Fruit fly (Drosophila melanogaster) whole organism, prepupa: Measurements from ENCODE around the gene CanA-14F.

Experiments used
- CG9139 ChIP-seq: fragments of 200-800 bp; sonication (Bioruptor generic); optimal IDR thresholded peaks from 3 replicates; lab custom pipeline; 2017; ENCODE audit warnings: missing biosample characterization, mild to moderate bottlenecking, missing genetic modification characterization
- Eip78C ChIP-seq: fragments of 200-800 bp; sonication (Bioruptor generic); peaks from one replicate; lab custom pipeline; 2016; ENCODE audit warnings: missing biosample characterization, missing genetic modification characterization
- Ets21C ChIP-seq: fragments of 200-800 bp; sonication (Bioruptor generic); optimal IDR thresholded peaks from 3 replicates; lab custom pipeline; 2016; ENCODE audit warnings: missing biosample characterization, missing genetic modification characterization
- Hr39 ChIP-seq: fragments of 200-800 bp; sonication (Bioruptor generic); optimal IDR thresholded peaks from 2 replicates; lab custom pipeline; 2016; ENCODE audit warnings: missing biosample characterization, missing genetic modification characterization
- Lpt ChIP-seq: fragments of 200-800 bp; sonication (Bioruptor generic); optimal IDR thresholded peaks from 3 replicates; lab custom pipeline; 2016; ENCODE audit warnings: missing biosample characterization, missing genetic modification characterization
- OdsH ChIP-seq: fragments of 200-800 bp; sonication (Bioruptor generic); optimal IDR thresholded peaks from 3 replicates; lab custom pipeline; 2016; ENCODE audit warnings: missing biosample characterization, missing genetic modification characterization
- Smox ChIP-seq: fragments of 200-800 bp; sonication (Bioruptor generic); optimal IDR thresholded peaks from 3 replicates; lab custom pipeline; 2016; ENCODE audit warnings: missing biosample characterization, missing genetic modification characterization
- Sox15 ChIP-seq: fragments of 200-800 bp; sonication (Bioruptor generic); optimal IDR thresholded peaks from 3 replicates; lab custom pipeline; 2016; ENCODE audit warnings: missing biosample characterization, missing genetic modification characterization
- cyc ChIP-seq: fragments of 200-800 bp; sonication (Bioruptor generic); optimal IDR thresholded peaks from 3 replicates; lab custom pipeline; 2016; ENCODE audit warnings: missing biosample characterization, missing genetic modification characterization
- salr ChIP-seq, 2 experiments: fragments of 200-800 bp; sonication (Bioruptor generic); optimal IDR thresholded peaks; 3 replicates each; lab custom pipeline; 2016 to 2018; ENCODE audit warnings: missing biosample characterization in 2 of 2, missing genetic modification characterization in 2 of 2, mild to moderate bottlenecking in 1 of 2
- vri ChIP-seq: fragments of 200-800 bp; sonication (Bioruptor generic); optimal IDR thresholded peaks from 3 replicates; lab custom pipeline; 2016; ENCODE audit warnings: missing biosample characterization, mild to moderate bottlenecking, missing genetic modification characterization

DNA sequence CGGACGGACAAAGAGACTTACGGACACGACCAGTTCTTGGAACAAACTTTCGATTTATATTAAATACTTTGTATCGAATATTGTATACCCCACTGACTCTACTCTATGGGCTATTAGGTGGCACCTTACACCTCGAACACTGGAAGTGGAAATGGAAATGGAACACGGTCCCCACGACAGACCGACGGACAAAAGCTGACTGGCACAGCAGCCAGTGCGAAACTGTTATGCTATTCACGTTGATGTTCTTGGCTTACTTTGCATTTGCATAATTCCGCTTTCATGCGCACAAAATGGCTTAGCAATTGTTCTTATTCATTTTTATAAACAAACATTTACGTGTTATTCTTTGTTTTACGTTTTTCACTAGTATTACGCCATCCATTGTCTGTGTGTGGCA is 12.9 kb downstream of the CanA-14F start:
- TF ChIP-seq Sox15 (GFP tag; lab: Kevin White, UChicago) (no peak), Eip78C (no peak), CG9139 (GFP tag; lab: Kevin White, UChicago) (no peak), OdsH (GFP tag; lab: Kevin White, UChicago) (no peak), salr (GFP tag; optimal IDR thresholded peaks at IDR 0.05; lab: Kevin White, UChicago) (no peak), Ets21C (no peak), vri (GFP tag; lab: Kevin White, UChicago) (no peak), Smox (GFP tag; lab: Kevin White, UChicago) (no peak), Lpt (no peak), Hr39 (GFP tag; lab: Kevin White, UChicago) (no peak), cyc (no peak)
